Worm (Caenorhabditis elegans) whole organism, mixed stage, embryonic: Measurements from ENCODE around the gene plpp-1.3.

Source experiments
- bed-3 ChIP-seq: fragments of 200-800 bp; sonication (Bioruptor generic); optimal IDR thresholded peaks from 3 replicates; lab custom pipeline; 2018; ENCODE audit warnings: mild to moderate bottlenecking, missing genetic modification characterization, moderate library complexity, missing compliant biosample characterization
- flh-1 ChIP-seq: fragments of 200-800 bp; sonication (Bioruptor generic); optimal IDR thresholded peaks from 2 replicates; lab custom pipeline; 2018; ENCODE audit warnings: mild to moderate bottlenecking, missing genetic modification characterization, moderate library complexity, missing compliant biosample characterization
- lin-13 ChIP-seq: fragments of 150-350 bp; optimal IDR thresholded peaks from 2 replicates; lab custom pipeline; 2014; ENCODE audit warnings: missing biosample characterization, missing genetic modification characterization
- mep-1 ChIP-seq: fragments of 150-350 bp; optimal IDR thresholded peaks from 2 replicates; lab custom pipeline; 2017; ENCODE audit warnings: missing biosample characterization, missing genetic modification reagents, missing genetic modification characterization, inconsistent platforms
- nhr-12 ChIP-seq: fragments of 150-350 bp; optimal IDR thresholded peaks from 2 replicates; lab custom pipeline; 2014; ENCODE audit warnings: missing biosample characterization, missing genetic modification characterization
- nhr-237 ChIP-seq: fragments of 150-350 bp; optimal IDR thresholded peaks from 2 replicates; lab custom pipeline; 2014; ENCODE audit warnings: missing biosample characterization, missing genetic modification characterization
- nhr-28 ChIP-seq: fragments of 150-350 bp; optimal IDR thresholded peaks from 2 replicates; lab custom pipeline; 2014; ENCODE audit warnings: missing biosample characterization, missing genetic modification characterization
- snpc-4 ChIP-seq: fragments of 150-350 bp; optimal IDR thresholded peaks from 2 replicates; lab custom pipeline; 2014; ENCODE audit warnings: missing biosample characterization, missing genetic modification characterization
- sptf-1 ChIP-seq: sonication (generic microtip); optimal IDR thresholded peaks from 2 replicates; lab custom pipeline; 2017; ENCODE audit warnings: mild to moderate bottlenecking, missing genetic modification characterization, moderate library complexity, missing compliant biosample characterization
- unc-62 ChIP-seq: fragments of 150-350 bp; optimal IDR thresholded peaks from 2 replicates; lab custom pipeline; 2014; ENCODE audit warnings: missing biosample characterization, missing genetic modification reagents, missing genetic modification characterization
- ztf-11 ChIP-seq: fragments of 150-350 bp; optimal IDR thresholded peaks from 2 replicates; lab custom pipeline; 2014; ENCODE audit warnings: missing biosample characterization, missing genetic modification characterization

DNA sequence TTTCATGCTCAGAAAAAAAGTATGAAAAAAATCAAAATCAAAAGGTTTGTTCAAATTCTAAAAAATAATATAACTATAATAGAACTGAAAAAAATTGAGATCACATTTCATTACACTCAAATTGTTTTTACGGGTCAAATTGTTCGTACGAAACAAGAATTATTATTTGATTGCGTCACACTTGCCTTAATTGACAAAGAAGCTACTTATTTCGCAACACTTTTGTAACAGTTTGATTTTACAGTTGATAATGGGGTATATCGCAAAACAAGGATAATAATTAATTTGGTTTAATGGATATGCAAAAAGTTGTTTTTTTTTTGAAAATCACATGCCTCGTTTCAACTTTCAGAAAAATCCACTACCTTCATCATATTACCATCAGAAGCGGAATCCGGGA lies 3.1 kb upstream of the plpp-1.3 start:
- TF ChIP-seq ztf-11: no peak
- TF ChIP-seq bed-3 (GFP tag; lab: Kevin White, UChicago): no peak
- no peak for TF ChIP-seq snpc-4 (tag; lab: Kevin White, UChicago)
- no peak for TF ChIP-seq lin-13 (tag; lab: Kevin White, UChicago)
- no peak for TF ChIP-seq flh-1 (GFP tag; lab: Kevin White, UChicago)
- no peak for TF ChIP-seq mep-1
- TF ChIP-seq nhr-28 (tag; lab: Kevin White, UChicago): no peak
- no peak for TF ChIP-seq nhr-12 (tag; lab: Kevin White, UChicago)
- no peak for TF ChIP-seq unc-62
- no peak for TF ChIP-seq sptf-1 (tag; lab: Kevin White, UChicago)
- TF ChIP-seq nhr-237 (tag; lab: Kevin White, UChicago): no peak
